Fruit fly (Drosophila melanogaster): ENCODE measurements around the gene CG34159.

The CG34159 gene

DNA sequence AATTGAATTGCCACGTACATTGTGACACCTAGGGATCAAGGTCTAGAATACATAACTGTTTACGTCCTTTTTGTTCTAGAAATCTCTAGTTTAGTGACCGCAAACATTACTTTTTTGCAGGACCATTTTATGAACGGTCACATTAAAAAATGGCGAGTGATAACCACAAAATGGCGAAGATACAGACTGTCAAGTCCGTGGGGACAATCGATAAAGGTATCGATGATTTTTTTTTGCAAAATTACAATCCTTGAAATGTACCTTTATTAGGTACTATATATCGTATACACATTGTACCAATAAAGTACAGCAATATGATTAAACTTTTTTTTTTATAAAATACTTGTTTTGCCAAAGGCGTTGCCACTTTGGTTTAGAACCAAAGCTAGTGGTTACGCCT, 26.3 kb upstream of the CG34159 start:
- TF ChIP-seq CG8478 (optimal IDR thresholded peaks at IDR 0.05) (no peak), EcR (GFP tag; optimal IDR thresholded peaks at IDR 0.05) (no peak), pan (optimal IDR thresholded peaks at IDR 0.05) (no peak), Dll (optimal IDR thresholded peaks at IDR 0.05) (no peak), psq (optimal IDR thresholded peaks at IDR 0.05) (no peak), usp (GFP tag; optimal IDR thresholded peaks at IDR 0.05) (no peak)

DNA sequence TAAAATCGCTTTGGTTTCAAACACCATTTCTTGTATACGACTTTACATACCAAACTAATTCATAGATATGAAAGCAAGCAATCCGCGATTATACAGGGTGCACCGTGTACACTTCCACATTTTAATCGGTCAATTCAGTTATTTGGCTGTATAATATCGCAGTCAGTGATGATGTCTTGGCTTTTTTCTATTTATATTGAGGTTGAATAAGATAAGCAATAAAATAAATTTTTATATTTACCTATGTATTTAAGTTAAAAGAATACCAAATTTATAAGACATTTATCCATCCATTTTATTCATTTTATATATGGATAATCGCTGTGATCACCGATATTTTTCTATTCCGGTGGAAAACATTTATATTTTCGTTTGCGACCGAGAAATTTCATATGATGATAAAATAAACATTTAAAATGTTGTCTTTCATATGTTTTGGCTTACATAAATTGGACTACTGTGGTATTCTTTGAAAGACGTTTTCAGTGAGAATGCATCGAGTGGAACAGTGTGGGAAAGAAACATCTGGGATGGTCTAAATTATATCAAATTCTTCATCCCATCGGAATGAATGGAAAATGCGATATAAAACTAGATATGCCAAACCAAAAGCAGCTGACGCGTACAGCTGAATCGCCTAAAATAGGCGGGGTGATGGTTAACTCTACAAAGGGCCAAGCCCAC, 22.7 kb upstream of the CG34159 start, which contains the start of gene CG5708:
Gene CG5708, minus strand, starts transcription at position 85 of the 684 bp plus-strand sequence.
- no peak for TF ChIP-seq psq (optimal IDR thresholded peaks at IDR 0.05)
- TF ChIP-seq Dll (optimal IDR thresholded peaks at IDR 0.05), result no peak
- no peak for TF ChIP-seq pan (optimal IDR thresholded peaks at IDR 0.05)
- no peak for TF ChIP-seq EcR (GFP tag; optimal IDR thresholded peaks at IDR 0.05)
- TF ChIP-seq CG8478 (optimal IDR thresholded peaks at IDR 0.05), result no peak
- no peak for TF ChIP-seq usp (GFP tag; optimal IDR thresholded peaks at IDR 0.05)

DNA sequence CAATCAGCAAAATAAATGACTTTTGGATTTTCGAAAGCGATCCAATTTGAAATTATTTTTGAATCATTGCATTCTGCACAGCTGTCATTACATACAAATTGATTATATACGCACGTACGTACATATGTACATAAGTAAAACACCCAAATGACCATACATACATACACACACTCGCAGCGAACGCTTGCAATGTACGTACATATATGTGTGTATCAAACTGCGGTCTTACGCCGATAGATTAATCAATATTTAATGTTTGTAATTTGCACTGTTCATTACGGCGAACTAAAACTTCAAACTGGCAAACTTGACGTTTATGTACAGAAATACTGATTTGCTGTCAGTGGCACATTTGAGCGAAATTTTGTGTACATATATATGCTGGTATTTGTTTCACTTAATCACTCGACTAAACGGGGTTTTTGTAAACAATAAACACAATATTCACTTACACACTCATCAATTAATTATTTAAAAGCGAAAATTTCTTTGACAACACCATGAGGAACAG, 22.2 kb upstream of the CG34159 start:
- TF ChIP-seq CG8478 (optimal IDR thresholded peaks at IDR 0.05), result no peak
- TF ChIP-seq usp (GFP tag; optimal IDR thresholded peaks at IDR 0.05), result no peak
- TF ChIP-seq pan (optimal IDR thresholded peaks at IDR 0.05), result no peak
- no peak for TF ChIP-seq psq (optimal IDR thresholded peaks at IDR 0.05)
- no peak for TF ChIP-seq Dll (optimal IDR thresholded peaks at IDR 0.05)
- TF ChIP-seq EcR (GFP tag; optimal IDR thresholded peaks at IDR 0.05), result no peak

DNA sequence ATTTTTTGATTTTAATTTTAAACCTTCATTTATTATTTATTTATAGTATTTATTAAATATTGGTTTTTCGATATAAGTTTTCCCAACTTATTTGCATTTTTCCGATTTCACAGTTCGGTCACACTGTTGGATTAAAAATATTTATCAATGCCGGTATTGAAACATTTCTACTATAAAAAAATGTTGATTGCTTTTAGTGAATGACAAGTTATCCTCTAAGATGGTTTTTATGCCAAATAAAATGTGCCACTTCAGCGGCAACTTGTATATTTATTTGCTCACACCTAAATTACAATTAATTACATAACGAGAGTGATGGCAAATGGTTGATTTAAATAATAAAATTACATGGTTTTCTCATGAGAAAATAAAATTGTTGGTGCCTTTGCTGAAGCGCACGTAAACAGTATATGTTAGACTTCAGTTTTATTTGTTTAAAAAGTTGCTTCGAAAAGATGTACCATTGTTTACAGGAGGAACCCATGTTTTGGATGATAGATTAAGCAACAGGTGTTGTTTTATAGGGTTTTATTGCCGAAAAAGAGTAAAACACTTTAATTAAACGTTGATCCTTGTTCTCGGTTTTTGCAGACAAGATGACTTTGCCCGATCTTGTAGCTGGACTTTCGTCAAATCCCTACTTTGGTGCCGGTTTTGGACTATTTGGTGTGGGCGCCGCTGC, 18.6 kb upstream of the CG34159 start, which contains the start of gene Bcs1:
Gene Bcs1, plus strand, starts transcription at position 108 of the 682 bp plus-strand sequence.
- TF ChIP-seq EcR (GFP tag; optimal IDR thresholded peaks at IDR 0.05), result no peak
- TF ChIP-seq psq (optimal IDR thresholded peaks at IDR 0.05), result no peak
- TF ChIP-seq pan (optimal IDR thresholded peaks at IDR 0.05), result no peak
- no peak for TF ChIP-seq Dll (optimal IDR thresholded peaks at IDR 0.05)
- no peak for TF ChIP-seq usp (GFP tag; optimal IDR thresholded peaks at IDR 0.05)
- TF ChIP-seq CG8478 (optimal IDR thresholded peaks at IDR 0.05), result no peak

DNA sequence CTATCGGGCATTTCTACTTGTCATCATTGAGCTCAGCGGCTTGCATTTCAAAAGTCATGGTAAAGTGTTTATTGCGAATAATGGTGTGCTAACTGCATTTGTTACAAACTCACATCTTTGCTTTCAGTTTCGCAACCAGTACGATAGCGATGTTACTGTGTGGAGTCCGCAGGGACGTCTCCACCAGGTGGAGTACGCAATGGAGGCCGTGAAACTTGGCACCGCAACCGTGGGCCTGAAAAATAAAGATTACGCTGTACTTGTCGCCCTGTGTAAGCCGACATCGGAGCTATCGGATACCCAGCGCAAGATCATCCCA, 17.2 kb upstream of the CG34159 start:
- no peak for TF ChIP-seq psq (optimal IDR thresholded peaks at IDR 0.05)
- no peak for TF ChIP-seq EcR (GFP tag; optimal IDR thresholded peaks at IDR 0.05)
- no peak for TF ChIP-seq pan (optimal IDR thresholded peaks at IDR 0.05)
- TF ChIP-seq usp (GFP tag; optimal IDR thresholded peaks at IDR 0.05), result no peak
- no peak for TF ChIP-seq CG8478 (optimal IDR thresholded peaks at IDR 0.05)
- TF ChIP-seq Dll (optimal IDR thresholded peaks at IDR 0.05), result no peak

DNA sequence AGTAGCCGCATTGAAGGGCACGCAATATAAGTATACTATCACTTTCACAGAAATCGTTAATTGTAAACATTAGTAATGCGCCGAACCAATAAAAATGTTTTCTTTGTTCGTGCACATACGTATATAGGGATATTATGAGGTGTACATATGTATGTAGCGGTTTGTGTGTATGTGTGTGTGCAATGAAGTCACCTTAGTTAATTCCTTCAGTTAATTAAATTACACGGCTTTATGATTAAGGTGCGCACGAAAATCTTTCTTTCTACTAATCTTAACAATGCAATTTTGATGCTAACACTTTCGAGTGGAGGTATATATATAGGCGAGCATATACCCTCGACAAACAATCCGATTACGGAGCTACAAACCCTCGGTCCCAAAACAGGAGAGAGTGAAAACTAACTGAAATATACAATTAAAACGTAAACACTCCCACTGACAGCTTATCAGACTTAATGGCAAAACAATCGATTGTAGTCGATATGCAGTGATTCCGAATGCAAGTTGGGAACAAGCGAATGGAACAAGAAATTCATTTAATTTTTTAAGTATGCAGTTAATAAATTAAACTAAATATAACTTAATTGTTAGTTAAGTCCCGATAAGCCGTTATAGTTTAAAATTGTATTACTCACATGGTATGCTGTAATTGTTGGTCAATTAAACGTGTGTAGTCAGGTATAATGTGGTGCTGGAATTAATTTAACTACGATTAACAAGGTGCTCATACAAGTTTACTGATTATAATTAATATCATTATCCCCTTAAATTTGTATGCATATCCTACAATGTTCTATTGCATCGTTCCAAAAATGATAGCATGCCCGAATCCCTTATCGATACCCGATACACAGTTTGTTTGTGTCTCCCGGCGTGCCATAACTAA, 16.6 kb upstream of the CG34159 start, which contains the start of the genes Npc1a and Prosalpha6:
Gene Npc1a, minus strand, starts transcription at position 716 of the 886 bp plus-strand sequence.
Gene Prosalpha6, plus strand, starts transcription at position 851 of the 886 bp plus-strand sequence.
- TF ChIP-seq pan (optimal IDR thresholded peaks at IDR 0.05), result no peak
- TF ChIP-seq CG8478 (optimal IDR thresholded peaks at IDR 0.05), result no peak
- TF ChIP-seq Dll (optimal IDR thresholded peaks at IDR 0.05), result no peak
- no peak for TF ChIP-seq psq (optimal IDR thresholded peaks at IDR 0.05)
- no peak for TF ChIP-seq EcR (GFP tag; optimal IDR thresholded peaks at IDR 0.05)

DNA sequence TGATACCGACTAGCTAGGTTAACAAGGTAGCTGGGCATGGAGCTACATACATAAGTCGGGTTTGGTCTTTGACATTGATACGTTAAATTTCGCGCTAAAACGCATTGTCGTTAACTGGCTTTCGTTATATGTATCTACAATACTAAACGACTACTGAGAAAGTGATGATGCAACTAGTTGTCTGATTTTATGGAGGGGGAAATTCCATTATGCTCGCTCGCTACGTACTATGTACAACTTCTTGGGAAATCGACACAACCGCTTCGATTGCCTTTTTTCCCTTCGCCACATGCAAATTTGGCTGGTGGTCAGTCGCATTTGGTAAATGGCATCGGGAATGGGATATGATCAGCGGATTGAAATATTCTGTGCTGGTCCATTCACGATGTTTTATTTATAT, 15.9 kb upstream of the CG34159 start:
- TF ChIP-seq usp (GFP tag; optimal IDR thresholded peaks at IDR 0.05) (no peak), Dll (optimal IDR thresholded peaks at IDR 0.05) (no peak), EcR (GFP tag; optimal IDR thresholded peaks at IDR 0.05) (no peak), pan (optimal IDR thresholded peaks at IDR 0.05) (no peak), CG8478 (optimal IDR thresholded peaks at IDR 0.05) (no peak), psq (optimal IDR thresholded peaks at IDR 0.05) (no peak)

DNA sequence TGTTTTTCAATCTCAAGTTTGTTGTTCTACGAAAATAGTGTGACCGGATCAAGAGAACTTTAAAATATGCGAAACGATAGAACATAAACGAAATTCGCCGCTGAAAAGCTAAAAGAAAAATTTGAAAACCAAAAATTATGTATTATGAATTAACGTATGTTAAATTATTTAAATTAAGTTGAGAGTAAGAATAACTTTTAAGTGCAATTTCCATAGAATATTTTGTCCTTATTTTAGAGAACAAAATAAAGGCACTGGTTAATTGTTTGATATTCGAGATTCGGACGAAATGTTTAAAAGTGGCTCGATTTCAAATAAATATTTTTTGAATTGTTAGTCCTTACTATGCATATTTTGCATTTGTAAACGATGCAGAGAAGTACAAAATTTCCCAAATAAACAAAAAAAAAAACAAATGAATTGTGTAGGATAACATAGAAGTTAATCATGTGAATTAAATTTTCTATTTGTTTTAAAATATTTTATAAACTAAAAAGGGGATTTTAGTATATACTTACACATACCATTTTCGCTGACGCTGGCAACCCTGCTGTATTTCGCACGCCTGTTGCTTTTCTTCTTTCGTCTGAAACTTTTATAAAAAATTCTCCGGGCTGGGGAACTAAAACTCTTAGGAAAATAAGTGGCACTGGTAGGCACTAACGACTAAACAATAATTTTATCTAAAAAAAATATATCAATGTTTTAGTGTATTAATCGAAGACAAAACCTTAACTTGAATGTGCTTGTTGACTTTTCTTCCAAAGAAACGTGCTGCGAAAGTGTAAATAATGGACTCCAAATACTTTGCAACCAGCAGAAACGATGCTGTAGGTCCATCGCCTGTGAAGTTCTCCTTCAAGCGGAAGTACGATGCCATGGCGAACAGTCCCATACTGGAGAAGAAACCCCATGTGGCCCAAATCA, 6.8 kb upstream of the CG34159 start, which contains the start of the genes CG5727 and ath:
Gene CG5727, minus strand, starts transcription at position 51 of the 927 bp plus-strand sequence.
Gene ath, plus strand, starts transcription at position 513 of the 927 bp plus-strand sequence.
- TF ChIP-seq CG8478 (optimal IDR thresholded peaks at IDR 0.05) (no peak), psq (optimal IDR thresholded peaks at IDR 0.05) (no peak), Dll (optimal IDR thresholded peaks at IDR 0.05) (no peak), pan (optimal IDR thresholded peaks at IDR 0.05) (no peak), EcR (GFP tag; optimal IDR thresholded peaks at IDR 0.05) (no peak), usp (GFP tag; optimal IDR thresholded peaks at IDR 0.05) (no peak)

DNA sequence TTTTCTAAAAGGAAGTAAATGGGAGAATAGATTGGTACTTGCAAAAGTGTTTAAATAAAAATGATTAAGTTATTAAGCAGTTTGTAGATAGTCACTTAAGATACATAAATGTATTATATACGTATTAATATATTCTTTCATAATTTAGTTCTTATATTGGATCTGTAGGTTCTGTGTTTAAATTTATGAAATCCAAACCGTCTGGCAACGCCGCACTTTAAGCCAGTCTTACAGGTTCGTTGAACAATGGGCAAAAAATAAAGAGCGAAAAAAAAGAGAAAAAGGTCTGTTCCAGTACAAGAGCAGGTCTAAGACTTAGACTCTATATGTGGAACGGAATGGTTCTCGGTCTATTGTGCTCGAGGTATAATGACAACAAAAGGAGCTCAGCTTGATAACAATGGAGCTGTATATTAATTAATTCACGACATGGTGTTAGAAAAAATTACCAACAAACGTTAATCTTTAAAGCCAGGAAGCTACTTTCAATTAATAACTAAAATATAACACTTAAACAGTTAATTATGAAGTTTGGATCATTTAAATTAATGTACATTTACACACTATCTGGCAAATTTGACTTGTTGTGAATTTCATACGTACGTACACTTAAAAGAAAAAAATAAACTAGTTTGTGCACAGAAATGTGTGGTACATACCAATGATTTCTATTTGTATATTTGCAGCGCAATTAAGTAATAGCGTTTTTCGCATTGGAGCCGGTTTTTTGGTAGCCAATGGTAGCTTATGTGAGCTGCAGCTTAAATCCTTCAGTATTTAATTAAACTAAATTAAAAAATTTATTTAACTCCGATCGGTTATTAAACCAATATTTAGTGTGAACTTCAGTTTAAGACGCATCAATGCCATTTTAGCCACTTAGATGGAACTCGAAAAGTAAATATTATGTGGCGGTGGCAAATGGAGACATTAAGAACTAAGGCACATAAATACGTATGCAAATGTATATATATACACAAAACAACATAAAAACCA, 5.0 kb upstream of the CG34159 start, which contains the start of gene CG5731:
Gene CG5731, minus strand, starts transcription at position 946 of the 996 bp plus-strand sequence.
- no peak for TF ChIP-seq Dll (optimal IDR thresholded peaks at IDR 0.05)
- TF ChIP-seq psq (optimal IDR thresholded peaks at IDR 0.05), result no peak
- TF ChIP-seq CG8478 (optimal IDR thresholded peaks at IDR 0.05), result no peak
- TF ChIP-seq EcR (GFP tag; optimal IDR thresholded peaks at IDR 0.05), result no peak
- no peak for TF ChIP-seq usp (GFP tag; optimal IDR thresholded peaks at IDR 0.05)
- no peak for TF ChIP-seq pan (optimal IDR thresholded peaks at IDR 0.05)
